Fruit fly (Drosophila melanogaster) whole organism, adult: ENCODE measurements around the gene qless.

Experiments
- CG11617 ChIP-seq: fragments of 200-800 bp; sonication (Bioruptor generic); optimal IDR thresholded peaks from 2 replicates; lab custom pipeline; 2017; ENCODE audit warnings: mild to moderate bottlenecking, missing biosample characterization, missing genetic modification reagents, missing genetic modification characterization
- CG12768 ChIP-seq: fragments of 200-800 bp; sonication (Bioruptor generic); optimal IDR thresholded peaks from 2 replicates; lab custom pipeline; 2017; ENCODE audit warnings: missing biosample characterization, missing genetic modification characterization, mild to moderate bottlenecking, moderate library complexity, missing genetic modification reagents
- CG14711 ChIP-seq: fragments of 200-800 bp; sonication (Bioruptor generic); optimal IDR thresholded peaks from 2 replicates; lab custom pipeline; 2018; ENCODE audit warnings: missing biosample characterization, mild to moderate bottlenecking, missing genetic modification characterization, moderate library complexity
- CG1620 ChIP-seq: fragments of 200-800 bp; sonication (Bioruptor generic); optimal IDR thresholded peaks from 2 replicates; lab custom pipeline; 2016; ENCODE audit warnings: missing biosample characterization, missing genetic modification characterization
- CG33017 ChIP-seq: fragments of 200-800 bp; sonication (Bioruptor generic); optimal IDR thresholded peaks from 2 replicates; lab custom pipeline; 2018; ENCODE audit warnings: missing biosample characterization, mild to moderate bottlenecking, missing genetic modification characterization, moderate library complexity
- CG5204 ChIP-seq: fragments of 200-800 bp; sonication (Bioruptor generic); optimal IDR thresholded peaks from 2 replicates; lab custom pipeline; 2016; ENCODE audit warnings: missing biosample characterization, missing genetic modification characterization
- CG7045 ChIP-seq: fragments of 200-800 bp; sonication (Bioruptor generic); optimal IDR thresholded peaks from 2 replicates; lab custom pipeline; 2017; ENCODE audit warnings: missing biosample characterization, mild to moderate bottlenecking, missing genetic modification characterization
- CG7101 ChIP-seq: fragments of 200-800 bp; sonication (Bioruptor generic); optimal IDR thresholded peaks from 2 replicates; lab custom pipeline; 2018; ENCODE audit warnings: missing biosample characterization, mild to moderate bottlenecking, missing genetic modification characterization, moderate library complexity
- Clk ChIP-seq: fragments of 200-800 bp; sonication (Bioruptor generic); optimal IDR thresholded peaks from 2 replicates; lab custom pipeline; 2017; ENCODE audit warnings: missing biosample characterization, missing genetic modification characterization
- Crg-1 ChIP-seq: fragments of 200-800 bp; sonication (Bioruptor generic); optimal IDR thresholded peaks from 2 replicates; lab custom pipeline; 2016; ENCODE audit warnings: missing biosample characterization, missing genetic modification characterization
- Hr96 ChIP-seq: fragments of 200-800 bp; sonication (Bioruptor generic); optimal IDR thresholded peaks from 2 replicates; lab custom pipeline; 2016; ENCODE audit warnings: missing biosample characterization, missing genetic modification characterization
- Mnt ChIP-seq: fragments of 200-800 bp; sonication (Bioruptor generic); optimal IDR thresholded peaks from 2 replicates; lab custom pipeline; 2016; ENCODE audit warnings: missing biosample characterization, mild to moderate bottlenecking, missing genetic modification characterization
- bab1 ChIP-seq: fragments of 200-800 bp; sonication (Bioruptor generic); optimal IDR thresholded peaks from 3 replicates; lab custom pipeline; 2019; ENCODE audit warnings: missing biosample characterization, mild to moderate bottlenecking, missing genetic modification characterization, moderate library complexity
- cic ChIP-seq: fragments of 200-800 bp; sonication (Bioruptor generic); optimal IDR thresholded peaks from 2 replicates; lab custom pipeline; 2017; ENCODE audit warnings: missing biosample characterization, mild to moderate bottlenecking, missing genetic modification characterization, moderate library complexity
- cnc ChIP-seq, 2 experiments: fragments of >200 bp; optimal IDR thresholded peaks; 2 replicates each; lab custom pipeline; 2017
- kay ChIP-seq: fragments of 200-800 bp; sonication (Bioruptor generic); peaks from one replicate; lab custom pipeline; 2016; ENCODE audit warnings: missing biosample characterization, missing genetic modification characterization, borderline replicate concordance
- ovo ChIP-seq: fragments of 200-800 bp; sonication (Bioruptor generic); optimal IDR thresholded peaks from 2 replicates; lab custom pipeline; 2016; ENCODE audit warnings: missing biosample characterization, missing genetic modification characterization
- pad ChIP-seq: fragments of 200-800 bp; sonication (Bioruptor generic); optimal IDR thresholded peaks from 3 replicates; lab custom pipeline; 2017; ENCODE audit warnings: missing biosample characterization, missing genetic modification characterization, mild to moderate bottlenecking, moderate library complexity, missing genetic modification reagents
- tj ChIP-seq: fragments of 200-800 bp; sonication (Bioruptor generic); optimal IDR thresholded peaks from 3 replicates; lab custom pipeline; 2017; ENCODE audit warnings: missing biosample characterization, mild to moderate bottlenecking, missing genetic modification characterization, moderate library complexity
- toe ChIP-seq: fragments of 200-800 bp; sonication (Bioruptor generic); optimal IDR thresholded peaks from 2 replicates; lab custom pipeline; 2016; ENCODE audit warnings: missing biosample characterization, missing genetic modification characterization

The qless gene

DNA sequence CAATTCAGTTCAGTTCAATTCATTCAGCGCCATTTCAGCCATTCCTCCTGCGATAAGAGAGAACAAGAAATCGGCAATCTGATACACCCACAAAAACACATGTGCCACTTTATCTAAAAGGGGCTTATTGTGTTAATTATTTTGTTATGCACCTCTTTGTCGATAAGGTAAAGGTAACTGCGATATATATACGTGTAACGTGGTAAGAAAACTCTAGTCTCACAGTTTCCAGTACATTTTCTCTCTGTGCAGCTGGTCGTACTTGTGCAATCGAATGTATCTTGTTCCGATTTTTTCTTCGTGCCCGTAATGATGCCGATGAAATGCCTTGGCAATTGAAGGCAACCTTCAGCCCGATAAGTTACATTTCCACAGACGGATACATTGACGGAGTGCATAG lies 35.1 kb upstream of the qless start:
- no peak for TF ChIP-seq CG11617 (GFP tag; lab: Kevin White, UChicago)
- TF ChIP-seq Clk (GFP tag; lab: Kevin White, UChicago), result no peak
- TF ChIP-seq pad (GFP tag; lab: Kevin White, UChicago), result no peak
- TF ChIP-seq CG5204, result no peak
- TF ChIP-seq toe, result no peak

DNA sequence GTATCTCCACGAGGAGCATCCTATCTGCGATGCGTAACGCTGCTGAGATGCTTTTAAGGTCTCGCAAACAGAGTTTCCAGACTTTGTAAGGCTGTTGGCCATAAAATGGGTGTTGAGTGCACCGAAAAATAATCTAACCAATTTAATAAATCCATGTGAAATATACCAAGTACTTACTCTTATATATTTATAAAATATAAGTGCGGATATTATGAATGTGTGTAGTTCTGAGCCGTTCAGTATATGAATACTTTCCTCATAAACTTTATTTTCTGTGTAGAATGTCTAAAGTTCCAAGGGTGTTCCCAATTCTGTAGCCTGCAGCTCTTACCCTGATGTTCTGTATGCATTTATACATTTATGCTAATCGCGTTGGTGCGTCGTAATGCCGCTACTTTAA lies 33.4 kb upstream of the qless start:
- no peak for TF ChIP-seq CG33017 (tag; lab: Kevin White, UChicago)
- TF ChIP-seq Mnt (GFP tag; lab: Kevin White, UChicago), result no peak
- no peak for TF ChIP-seq Clk (GFP tag; lab: Kevin White, UChicago)
- TF ChIP-seq tj (GFP tag; lab: Kevin White, UChicago), result no peak
- TF ChIP-seq CG14711, result no peak
- TF ChIP-seq CG7045 (GFP tag; lab: Kevin White, UChicago), result no peak
- TF ChIP-seq CG12768 (GFP tag; lab: Kevin White, UChicago), result no peak
- TF ChIP-seq CG5204, result no peak
- TF ChIP-seq Hr96 (GFP tag; lab: Kevin White, UChicago), result no peak
- TF ChIP-seq cnc (optimal IDR thresholded peaks at IDR 0.05; lab: Kevin White, UChicago), result no peak
- no peak for TF ChIP-seq bab1 (GFP tag; lab: Kevin White, UChicago)
- TF ChIP-seq CG1620, result no peak
- no peak for TF ChIP-seq toe
- no peak for TF ChIP-seq pad (GFP tag; lab: Kevin White, UChicago)

DNA sequence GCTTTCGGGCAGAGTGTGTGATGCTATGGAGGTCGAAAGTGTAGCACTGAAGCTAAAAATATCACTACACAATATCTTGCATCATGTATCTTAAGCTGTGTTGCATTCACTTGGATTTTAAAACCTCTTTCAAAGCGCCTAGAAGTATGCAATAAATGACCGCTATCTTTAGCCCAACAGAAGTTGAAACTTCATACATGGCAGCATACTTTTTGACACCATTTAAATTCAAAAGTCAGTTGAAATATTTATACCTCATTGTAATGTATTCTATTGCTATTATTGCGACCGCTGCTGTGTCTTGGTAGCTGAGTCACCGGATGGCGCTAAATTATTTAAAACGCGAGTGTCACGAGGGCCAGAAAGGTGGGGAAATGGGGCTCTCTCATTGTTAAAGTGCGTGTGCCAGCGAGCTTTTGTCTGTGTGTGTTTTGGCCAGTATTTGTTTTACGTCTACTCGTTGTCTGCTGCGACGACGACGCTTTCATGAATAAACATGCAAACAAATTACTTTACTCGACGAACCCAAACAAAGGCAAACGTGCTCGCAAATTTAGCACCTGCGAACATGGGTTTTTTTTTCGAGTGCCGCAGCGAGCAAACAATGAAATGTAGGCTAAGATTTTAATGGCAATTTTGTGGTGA lies 18.5 kb upstream of the qless start:
- TF ChIP-seq Crg-1 (GFP tag; lab: Kevin White, UChicago) (no peak), toe (no peak), CG5204 (no peak), ovo (GFP tag; lab: Kevin White, UChicago) (no peak), CG12768 (GFP tag; lab: Kevin White, UChicago) (no peak), Mnt (GFP tag; lab: Kevin White, UChicago) (no peak), CG14711 (no peak), bab1 (GFP tag; lab: Kevin White, UChicago) (no peak), CG7045 (GFP tag; lab: Kevin White, UChicago) (no peak), CG7101 (tag; lab: Kevin White, UChicago) (no peak), Hr96 (GFP tag; lab: Kevin White, UChicago) (no peak), CG33017 (tag; lab: Kevin White, UChicago) (no peak), CG11617 (GFP tag; lab: Kevin White, UChicago) (no peak), Clk (GFP tag; lab: Kevin White, UChicago) (no peak), cnc (optimal IDR thresholded peaks at IDR 0.05; lab: Kevin White, UChicago) (no peak), cic (no peak), tj (GFP tag; lab: Kevin White, UChicago) (no peak), CG1620 (no peak), pad (GFP tag; lab: Kevin White, UChicago) (no peak), kay (no peak)

DNA sequence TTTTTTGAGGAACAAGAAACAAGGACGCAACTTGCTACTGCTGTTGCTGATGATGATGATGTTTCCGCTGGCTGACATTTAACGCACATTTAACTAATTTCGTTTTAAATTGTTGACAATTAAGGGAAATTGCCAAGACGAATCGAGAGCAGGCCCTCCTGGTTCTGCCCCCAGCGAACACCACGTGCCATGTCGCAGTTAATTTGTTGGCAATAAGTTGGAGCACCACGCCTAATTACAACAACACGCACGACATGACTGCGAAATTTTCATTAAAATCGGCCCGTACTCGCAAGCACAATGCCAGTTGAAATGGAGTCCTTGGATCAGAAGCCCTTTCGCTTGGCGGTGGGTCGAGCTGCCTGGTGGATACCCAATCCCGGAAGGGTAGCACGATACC lies 13.0 kb upstream of the qless start, which contains the start of gene ppk24:
Gene ppk24, plus strand, starts transcription at position 301 of the 400 bp plus-strand sequence.
- no peak for TF ChIP-seq CG5204
- TF ChIP-seq CG14711, result no peak
- TF ChIP-seq cic, result no peak
- TF ChIP-seq CG11617 (GFP tag; lab: Kevin White, UChicago), result no peak
- TF ChIP-seq kay, result no peak
- TF ChIP-seq bab1 (GFP tag; lab: Kevin White, UChicago), result no peak
- no peak for TF ChIP-seq CG33017 (tag; lab: Kevin White, UChicago)
- no peak for TF ChIP-seq CG1620
- TF ChIP-seq CG7101 (tag; lab: Kevin White, UChicago), result no peak
- no peak for TF ChIP-seq pad (GFP tag; lab: Kevin White, UChicago)
- no peak for TF ChIP-seq cnc (optimal IDR thresholded peaks at IDR 0.05; lab: Kevin White, UChicago)
- no peak for TF ChIP-seq CG12768 (GFP tag; lab: Kevin White, UChicago)
- TF ChIP-seq Mnt (GFP tag; lab: Kevin White, UChicago), result no peak
- no peak for TF ChIP-seq CG7045 (GFP tag; lab: Kevin White, UChicago)

DNA sequence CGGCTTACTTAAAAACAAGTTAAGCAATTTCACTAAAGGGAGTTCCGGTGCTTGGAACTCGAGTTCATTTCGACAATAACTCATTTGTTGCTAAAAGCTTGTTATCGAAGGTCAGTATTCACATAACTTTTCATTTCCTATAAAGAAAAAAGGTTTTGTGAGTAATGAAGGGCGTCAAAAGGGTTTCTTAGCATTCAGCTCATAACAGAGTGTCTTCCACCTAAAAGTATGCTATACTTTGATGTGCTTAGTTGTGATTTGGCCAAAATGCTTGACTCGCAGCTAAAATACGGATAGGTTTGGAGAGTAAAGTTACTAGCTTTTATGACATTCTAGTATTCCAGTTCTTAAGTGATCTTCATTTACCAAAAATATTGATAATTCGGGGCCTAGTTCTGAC lies 11.5 kb upstream of the qless start:
- TF ChIP-seq toe (no peak), Mnt (GFP tag; lab: Kevin White, UChicago) (no peak), CG7101 (tag; lab: Kevin White, UChicago) (no peak), pad (GFP tag; lab: Kevin White, UChicago) (no peak), cic (no peak), CG14711 (no peak), cnc (optimal IDR thresholded peaks at IDR 0.05; lab: Kevin White, UChicago) (no peak), tj (GFP tag; lab: Kevin White, UChicago) (no peak), CG11617 (GFP tag; lab: Kevin White, UChicago) (no peak), CG12768 (GFP tag; lab: Kevin White, UChicago) (no peak)

DNA sequence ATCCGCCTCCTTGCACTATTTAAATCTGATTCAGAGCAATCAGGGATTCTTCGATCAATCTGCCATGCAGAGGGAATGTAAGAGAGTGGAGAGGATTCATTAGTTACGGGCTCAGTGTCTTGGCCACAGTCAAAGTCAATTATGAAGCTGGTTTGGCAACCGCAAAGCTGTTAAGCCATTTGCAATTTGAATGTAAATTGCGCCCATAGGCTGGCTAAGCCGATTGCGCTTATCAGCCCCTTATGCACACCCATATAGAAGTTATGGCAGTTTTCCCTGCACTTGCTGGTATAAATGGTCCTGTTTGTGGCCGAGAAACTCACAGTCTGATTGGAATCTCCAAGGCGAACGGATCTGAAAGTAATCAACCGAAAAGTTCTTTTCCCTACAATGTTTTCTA lies 9.9 kb upstream of the qless start, which contains the start of gene CAH5:
Gene CAH5, plus strand, starts transcription at position 301 of the 400 bp plus-strand sequence.
- no peak for TF ChIP-seq cic

DNA sequence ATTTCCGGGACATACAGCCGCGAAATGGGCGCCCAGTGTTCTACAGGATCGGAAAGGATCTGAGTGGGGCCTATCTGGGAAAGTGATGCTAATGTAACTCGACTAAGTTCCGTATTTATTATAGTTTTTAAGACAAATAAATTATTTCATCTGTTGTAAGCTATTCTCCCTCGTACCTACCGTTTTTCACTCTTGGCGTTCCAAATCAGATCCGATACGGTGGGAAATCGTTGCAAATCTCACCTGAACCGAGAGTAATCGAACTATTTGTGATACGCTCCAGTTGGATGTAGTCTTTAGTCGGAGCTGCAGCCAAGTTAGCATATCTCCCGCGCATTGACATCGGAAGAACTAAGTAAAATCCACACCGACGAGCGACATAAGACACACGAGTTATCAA lies 7.5 kb upstream of the qless start, which contains the start of gene CAH16:
Gene CAH16, plus strand, starts transcription at position 301 of the 400 bp plus-strand sequence.
- TF ChIP-seq CG14711, result no peak
- no peak for TF ChIP-seq CG33017 (tag; lab: Kevin White, UChicago)
- TF ChIP-seq pad (GFP tag; lab: Kevin White, UChicago), result no peak
- no peak for TF ChIP-seq bab1 (GFP tag; lab: Kevin White, UChicago)
- TF ChIP-seq CG11617 (GFP tag; lab: Kevin White, UChicago), result no peak
- TF ChIP-seq CG7045 (GFP tag; lab: Kevin White, UChicago), result no peak
- no peak for TF ChIP-seq CG12768 (GFP tag; lab: Kevin White, UChicago)
